Worm (Caenorhabditis elegans): ENCODE measurements around the gene R74.7.

DNA sequence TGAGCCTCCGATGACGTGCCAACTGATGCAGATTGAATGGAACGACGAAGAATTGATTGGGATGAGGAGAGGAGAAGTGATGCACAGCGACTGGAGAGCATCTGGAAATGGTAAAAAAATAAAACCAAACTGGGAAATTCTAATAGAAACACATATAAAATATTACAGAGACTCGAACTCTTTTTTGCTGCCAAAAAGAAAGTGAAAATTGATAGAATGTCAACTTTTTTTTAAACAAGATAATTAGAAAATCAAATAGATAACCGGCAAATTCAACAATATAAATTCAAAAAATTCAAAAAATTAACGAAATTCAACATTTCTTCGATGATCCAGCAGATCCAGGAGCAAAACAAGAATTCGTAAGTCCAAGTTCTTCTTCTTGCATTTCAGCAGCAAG lies 39.2 kb downstream of the R74.7 start, which contains the start of gene mrpl-21:
- TF ChIP-seq nhr-77 (tag; optimal IDR thresholded peaks at IDR 0.05) (no peak), tbx-2 (tag; optimal IDR thresholded peaks at IDR 0.05) (no peak), elt-3 (tag; optimal IDR thresholded peaks at IDR 0.05) (no peak), nhr-12 (tag; optimal IDR thresholded peaks at IDR 0.05) (no peak), fkh-10 (GFP tag; optimal IDR thresholded peaks at IDR 0.05) (no peak), pha-4 (tag; optimal IDR thresholded peaks at IDR 0.05) (no peak), fos-1 (tag; optimal IDR thresholded peaks at IDR 0.05) (no peak), unc-62 (GFP tag; optimal IDR thresholded peaks at IDR 0.05) (no peak), nhr-28 (tag; optimal IDR thresholded peaks at IDR 0.05) (no peak), ama-1 (optimal IDR thresholded peaks at IDR 0.05) (no peak), egl-27 (tag; optimal IDR thresholded peaks at IDR 0.05) (no peak)
